Worm (Caenorhabditis elegans) whole organism, L1 larva: ENCODE results near the gene sto-3.

Source experiments
- ceh-82 ChIP-seq, 3 experiments: fragments of 150-350 bp in 1 of 3; sonication (generic microtip) in 2 of 3; optimal IDR thresholded peaks; 2 replicates each; lab custom pipeline; 2014 to 2017; ENCODE audit warnings: missing biosample characterization in 3 of 3, missing genetic modification characterization in 3 of 3
- dpl-1 ChIP-seq, 3 experiments: fragments of 150-350 bp in 2 of 3; sonication (generic microtip) in 1 of 3; optimal IDR thresholded peaks; 2 replicates each; lab custom pipeline; 2014 to 2017; ENCODE audit warnings: missing biosample characterization in 3 of 3, missing genetic modification characterization in 3 of 3, missing genetic modification reagents in 3 of 3
- nhr-11 ChIP-seq: fragments of 150-350 bp; optimal IDR thresholded peaks from 2 replicates; lab custom pipeline; 2014; ENCODE audit warnings: missing biosample characterization, missing genetic modification characterization
- nhr-237 ChIP-seq: fragments of 150-350 bp; optimal IDR thresholded peaks from 2 replicates; lab custom pipeline; 2014; ENCODE audit warnings: missing biosample characterization, missing genetic modification characterization

- no peak for TF ChIP-seq nhr-11 (tag; lab: Kevin White, UChicago)
- no peak for TF ChIP-seq nhr-237 (tag; lab: Kevin White, UChicago)
- no peak for TF ChIP-seq dpl-1 (GFP tag; optimal IDR thresholded peaks at IDR 0.05; lab: Kevin White, UChicago)
- no peak for TF ChIP-seq ceh-82 (tag; optimal IDR thresholded peaks at IDR 0.05; lab: Kevin White, UChicago)
Measured at ce11 chrX:11638987-11639386, 17.1 kb upstream of the sto-3 start.
